Worm (Caenorhabditis elegans): ENCODE measurements around the gene T07A5.1.

DNA sequence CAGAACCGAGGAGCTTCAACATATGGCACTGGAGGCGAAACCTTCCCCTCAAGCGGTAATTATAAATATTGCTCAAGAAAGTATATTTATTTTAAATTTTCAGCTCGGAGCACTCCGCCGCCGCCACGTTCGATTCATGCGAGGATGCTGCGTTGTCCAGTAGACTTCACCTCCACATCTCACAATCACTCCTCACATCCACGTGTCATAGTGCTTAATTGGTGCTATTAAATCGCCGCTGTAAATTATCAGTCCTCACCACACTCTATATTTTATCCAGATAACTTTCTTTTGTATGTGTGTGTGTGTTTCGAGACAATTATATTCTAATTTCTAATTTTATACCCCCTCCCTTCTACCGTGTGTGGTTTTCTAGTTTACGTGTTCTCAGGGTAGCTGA is 48.6 kb upstream of the T07A5.1 start:
- TF ChIP-seq nhr-76 (tag; optimal IDR thresholded peaks at IDR 0.05) (no peak), elt-1 (tag; optimal IDR thresholded peaks at IDR 0.05; ENCODE audit: borderline replicate concordance, insufficient read depth) (no peak), pha-4 (tag; optimal IDR thresholded peaks at IDR 0.05) (no peak)
